Worm (Caenorhabditis elegans): ENCODE data around the gene F08F8.6.
A peak's percentile ranks its signal among the peaks of the same experiment; 100 is the strongest.

F08F8.6 gene

ce11 chrIII:7359037-7359548, 15.6 kb downstream of the F08F8.6 start, which contains the start of the genes eco-1 and hmgr-1:
Gene eco-1 (minus strand): TSS chrIII:7359095.
Gene hmgr-1 (plus strand): TSS chrIII:7359498.
- TF ChIP-seq tra-4 (tag; optimal IDR thresholded peaks at IDR 0.05) = no peak
- TF ChIP-seq hmg-4 (GFP tag; optimal IDR thresholded peaks at IDR 0.05) = no peak
- TF ChIP-seq ama-1 (optimal IDR thresholded peaks at IDR 0.05) = no peak
- TF ChIP-seq tbx-11 (GFP tag; IDR thresholded peaks at IDR 0.05) = no peak
- TF ChIP-seq ceh-13 (GFP tag; optimal IDR thresholded peaks at IDR 0.05) = no peak

ce11 chrIII:7365602-7366001, 22.1 kb downstream of the F08F8.6 start, which contains the start of gene F08F8.11:
Gene F08F8.11 (plus strand): TSS chrIII:7365902.
- TF ChIP-seq tbx-11 (GFP tag; IDR thresholded peaks at IDR 0.05) = no peak
- TF ChIP-seq ceh-13 (GFP tag; optimal IDR thresholded peaks at IDR 0.05) = no peak
- TF ChIP-seq flt-1 (GFP tag; IDR thresholded peaks at IDR 0.05) = no peak
- no peak for TF ChIP-seq ets-7 (tag; optimal IDR thresholded peaks at IDR 0.05)
- no peak for TF ChIP-seq sea-1 (GFP tag; conservative IDR thresholded peaks at IDR 0.05)
- no peak for TF ChIP-seq hnd-1 (tag; optimal IDR thresholded peaks at IDR 0.05)
- TF ChIP-seq F13C5.2 (tag; optimal IDR thresholded peaks at IDR 0.05) = no peak
- no peak for TF ChIP-seq pes-1 (GFP tag; IDR thresholded peaks at IDR 0.05)
- TF ChIP-seq hmbx-1 (tag; optimal IDR thresholded peaks at IDR 0.05) = no peak
- TF ChIP-seq tbx-37 (GFP tag; conservative IDR thresholded peaks at IDR 0.05) = no peak
- no peak for TF ChIP-seq B0310.2 (tag; optimal IDR thresholded peaks at IDR 0.05)

ce11 chrIII:7367012-7367760, 23.7 kb downstream of the F08F8.6 start, which contains the start of the genes T20B12.5 and T20B12.4:
Gene T20B12.5 (minus strand): TSS chrIII:7367112.
Gene T20B12.4 (plus strand): TSS chrIII:7367710.
- TF ChIP-seq B0310.2 (tag; optimal IDR thresholded peaks at IDR 0.05) (no peak), ets-7 (tag; optimal IDR thresholded peaks at IDR 0.05) (no peak), hmg-4 (GFP tag; optimal IDR thresholded peaks at IDR 0.05) (no peak), ceh-13 (GFP tag; optimal IDR thresholded peaks at IDR 0.05) (no peak), aly-1 (tag; optimal IDR thresholded peaks at IDR 0.05) (no peak), sea-1 (GFP tag; conservative IDR thresholded peaks at IDR 0.05) (no peak), flt-1 (GFP tag; IDR thresholded peaks at IDR 0.05) (no peak), ceh-36 (tag; optimal IDR thresholded peaks at IDR 0.05) (no peak), tbx-37 (GFP tag; conservative IDR thresholded peaks at IDR 0.05) (no peak), tbx-11 (GFP tag; IDR thresholded peaks at IDR 0.05) (no peak)

ce11 chrIII:7369394-7370024, 26.0 kb downstream of the F08F8.6 start:
- TF ChIP-seq ama-1 (optimal IDR thresholded peaks at IDR 0.05) (no peak), tbx-37 (GFP tag; conservative IDR thresholded peaks at IDR 0.05) (no peak), tbx-11 (GFP tag; IDR thresholded peaks at IDR 0.05) (0 out of 2 replicates have a peak, but pooled peaks have one; percentile 40)

ce11 chrIII:7370569-7370968, 27.1 kb downstream of the F08F8.6 start:
- no peak for TF ChIP-seq flt-1 (GFP tag; IDR thresholded peaks at IDR 0.05)
- TF ChIP-seq ceh-13 (GFP tag; optimal IDR thresholded peaks at IDR 0.05) = no peak
- TF ChIP-seq hmbx-1 (tag; optimal IDR thresholded peaks at IDR 0.05) = no peak
- no peak for TF ChIP-seq tbx-37 (GFP tag; conservative IDR thresholded peaks at IDR 0.05)
- no peak for TF ChIP-seq tbx-11 (GFP tag; IDR thresholded peaks at IDR 0.05)
- TF ChIP-seq hnd-1 (tag; optimal IDR thresholded peaks at IDR 0.05) = no peak
- no peak for TF ChIP-seq ets-7 (tag; optimal IDR thresholded peaks at IDR 0.05)
- TF ChIP-seq scrt-1 (GFP tag; IDR thresholded peaks at IDR 0.05) = no peak
- no peak for TF ChIP-seq ceh-36 (tag; optimal IDR thresholded peaks at IDR 0.05)
- no peak for TF ChIP-seq pes-1 (GFP tag; IDR thresholded peaks at IDR 0.05)
- TF ChIP-seq F13C5.2 (tag; optimal IDR thresholded peaks at IDR 0.05) = no peak
- TF ChIP-seq B0310.2 (tag; optimal IDR thresholded peaks at IDR 0.05) = no peak
- TF ChIP-seq sea-1 (GFP tag; conservative IDR thresholded peaks at IDR 0.05) = no peak
- TF ChIP-seq hmg-4 (GFP tag; optimal IDR thresholded peaks at IDR 0.05) = no peak
- no peak for TF ChIP-seq ama-1 (optimal IDR thresholded peaks at IDR 0.05)
- TF ChIP-seq tra-4 (tag; optimal IDR thresholded peaks at IDR 0.05) = no peak
- TF ChIP-seq aly-1 (tag; optimal IDR thresholded peaks at IDR 0.05) = no peak

ce11 chrIII:7373802-7374435, 30.4 kb downstream of the F08F8.6 start:
- no peak for TF ChIP-seq flt-1 (GFP tag; IDR thresholded peaks at IDR 0.05)

- TF ChIP-seq scrt-1 (GFP tag; IDR thresholded peaks at IDR 0.05) (no peak), ama-1 (optimal IDR thresholded peaks at IDR 0.05) (no peak), ets-7 (tag; optimal IDR thresholded peaks at IDR 0.05) (no peak), ceh-13 (GFP tag; optimal IDR thresholded peaks at IDR 0.05) (no peak), aly-1 (tag; optimal IDR thresholded peaks at IDR 0.05) (no peak), tbx-37 (GFP tag; conservative IDR thresholded peaks at IDR 0.05) (no peak), tbx-11 (GFP tag; IDR thresholded peaks at IDR 0.05) (no peak), tra-4 (tag; optimal IDR thresholded peaks at IDR 0.05) (no peak), hmbx-1 (tag; optimal IDR thresholded peaks at IDR 0.05) (no peak), ceh-36 (tag; optimal IDR thresholded peaks at IDR 0.05) (no peak), hmg-4 (GFP tag; optimal IDR thresholded peaks at IDR 0.05) (no peak), hnd-1 (tag; optimal IDR thresholded peaks at IDR 0.05) (no peak), pes-1 (GFP tag; IDR thresholded peaks at IDR 0.05) (no peak), sea-1 (GFP tag; conservative IDR thresholded peaks at IDR 0.05) (no peak)
These were observed 31.3 kb downstream of the F08F8.6 start, which contains the start of gene mml-1 for ce11 chrIII:7374681-7375271. Gene mml-1 (minus strand): TSS chrIII:7374731.

Data from whole organism, early embryonic.